Fruit fly (Drosophila melanogaster) whole organism, adult: ENCODE data around the gene COX6B.

Experiments
- CG11617 ChIP-seq: fragments of 200-800 bp; sonication (Bioruptor generic); optimal IDR thresholded peaks from 2 replicates; lab custom pipeline; 2017; ENCODE audit warnings: mild to moderate bottlenecking, missing biosample characterization, missing genetic modification reagents, missing genetic modification characterization
- CG14711 ChIP-seq: fragments of 200-800 bp; sonication (Bioruptor generic); optimal IDR thresholded peaks from 2 replicates; lab custom pipeline; 2018; ENCODE audit warnings: missing biosample characterization, mild to moderate bottlenecking, missing genetic modification characterization, moderate library complexity
- CG1620 ChIP-seq: fragments of 200-800 bp; sonication (Bioruptor generic); optimal IDR thresholded peaks from 2 replicates; lab custom pipeline; 2016; ENCODE audit warnings: missing biosample characterization, missing genetic modification characterization
- CG33017 ChIP-seq: fragments of 200-800 bp; sonication (Bioruptor generic); optimal IDR thresholded peaks from 2 replicates; lab custom pipeline; 2018; ENCODE audit warnings: missing biosample characterization, mild to moderate bottlenecking, missing genetic modification characterization, moderate library complexity
- CG7045 ChIP-seq: fragments of 200-800 bp; sonication (Bioruptor generic); optimal IDR thresholded peaks from 2 replicates; lab custom pipeline; 2017; ENCODE audit warnings: missing biosample characterization, mild to moderate bottlenecking, missing genetic modification characterization
- Hr96 ChIP-seq: fragments of 200-800 bp; sonication (Bioruptor generic); optimal IDR thresholded peaks from 2 replicates; lab custom pipeline; 2016; ENCODE audit warnings: missing biosample characterization, missing genetic modification characterization
- bab1 ChIP-seq: fragments of 200-800 bp; sonication (Bioruptor generic); optimal IDR thresholded peaks from 3 replicates; lab custom pipeline; 2019; ENCODE audit warnings: missing biosample characterization, mild to moderate bottlenecking, missing genetic modification characterization, moderate library complexity
- cnc ChIP-seq, 2 experiments: fragments of >200 bp; optimal IDR thresholded peaks; 2 replicates each; lab custom pipeline; 2017
- kay ChIP-seq: fragments of 200-800 bp; sonication (Bioruptor generic); peaks from one replicate; lab custom pipeline; 2016; ENCODE audit warnings: missing biosample characterization, missing genetic modification characterization, borderline replicate concordance
- ovo ChIP-seq: fragments of 200-800 bp; sonication (Bioruptor generic); optimal IDR thresholded peaks from 2 replicates; lab custom pipeline; 2016; ENCODE audit warnings: missing biosample characterization, missing genetic modification characterization
- pad ChIP-seq: fragments of 200-800 bp; sonication (Bioruptor generic); optimal IDR thresholded peaks from 3 replicates; lab custom pipeline; 2017; ENCODE audit warnings: missing biosample characterization, missing genetic modification characterization, mild to moderate bottlenecking, moderate library complexity, missing genetic modification reagents

- TF ChIP-seq kay (GFP tag; lab: Kevin White, UChicago) (no peak), pad (no peak), Hr96 (peak; percentile 5), ovo (GFP tag; lab: Kevin White, UChicago) (no peak), bab1 (no peak), CG1620 (GFP tag; lab: Kevin White, UChicago) (no peak), CG14711 (tag; lab: Kevin White, UChicago) (no peak), cnc (optimal IDR thresholded peaks at IDR 0.05; lab: Kevin White, UChicago) (no peak), CG11617 (GFP tag; lab: Kevin White, UChicago) (no peak), CG33017 (tag; lab: Kevin White, UChicago) (no peak), CG7045 (GFP tag; lab: Kevin White, UChicago) (no peak)
Observed at dm6 chrX:19717041-19717440, 27.1 kb downstream of the COX6B start.
